Worm (Caenorhabditis elegans) whole organism, L2 larva: ENCODE results near the gene cyp-34A8.

Experiments used
- nhr-11 ChIP-seq: fragments of 150-350 bp; optimal IDR thresholded peaks from 2 replicates; lab custom pipeline; 2014; ENCODE audit warnings: missing biosample characterization, missing genetic modification characterization
- nhr-237 ChIP-seq: fragments of 150-350 bp; optimal IDR thresholded peaks from 2 replicates; lab custom pipeline; 2014; ENCODE audit warnings: missing biosample characterization, missing genetic modification characterization
- unc-39 ChIP-seq: fragments of 150-350 bp; optimal IDR thresholded peaks from 2 replicates; lab custom pipeline; 2014; ENCODE audit warnings: missing biosample characterization, missing genetic modification characterization
- unc-62 ChIP-seq: fragments of 150-350 bp; optimal IDR thresholded peaks from 2 replicates; lab custom pipeline; 2014; ENCODE audit warnings: missing biosample characterization, missing genetic modification reagents, missing genetic modification characterization

ce11 chrV:3916480-3916879 lies 51.1 kb downstream of the cyp-34A8 start, which contains the start of gene srx-67:
- TF ChIP-seq nhr-237 (no peak), nhr-11 (tag; lab: Kevin White, UChicago) (no peak), unc-62 (no peak), unc-39 (tag; lab: Kevin White, UChicago) (no peak)
